Worm (Caenorhabditis elegans) whole organism, L4 larva: ENCODE measurements around the gene dpy-7.

ENCODE experiments used
- R02D3.7 ChIP-seq: fragments of 150-350 bp; sonication (generic microtip); optimal IDR thresholded peaks from 3 replicates; lab custom pipeline; 2014; ENCODE audit warnings: missing biosample characterization, missing genetic modification characterization
- T20F7.1 ChIP-seq: fragments of 200-800 bp; sonication (Bioruptor generic); optimal IDR thresholded peaks from 2 replicates; lab custom pipeline; 2018; ENCODE audit warnings: mild to moderate bottlenecking, missing genetic modification characterization, missing compliant biosample characterization
- T26A8.4 ChIP-seq: fragments of 200-800 bp; sonication (Bioruptor generic); IDR thresholded peaks from 2 replicates; pipeline ENCODE4 v1.3.6; 2022; ENCODE audit warnings: missing genetic modification characterization, missing compliant biosample characterization
- Y105C5A.15 ChIP-seq: fragments of 200-800 bp; sonication (Bioruptor generic); IDR thresholded peaks from 2 replicates; pipeline ENCODE4 v1.3.6; 2022; ENCODE audit warnings: missing genetic modification characterization, missing compliant biosample characterization
- Y5F2A.4 ChIP-seq: fragments of 200-800 bp; sonication (Bioruptor generic); optimal IDR thresholded peaks from 2 replicates; lab custom pipeline; 2018; ENCODE audit warnings: mild to moderate bottlenecking, missing genetic modification characterization, missing compliant biosample characterization
- Y75B8A.6 ChIP-seq: fragments of 200-800 bp; sonication (Bioruptor generic); IDR thresholded peaks from 2 replicates; pipeline ENCODE4 v1.3.6; 2022; ENCODE audit warnings: missing genetic modification reagents, missing genetic modification characterization, missing compliant biosample characterization
- ZK337.2 ChIP-seq: fragments of 200-800 bp; sonication (Bioruptor generic); IDR thresholded peaks from 2 replicates; pipeline ENCODE4 v1.3.6; 2022; ENCODE audit warnings: missing genetic modification reagents, missing genetic modification characterization, missing compliant biosample characterization
- aly-2 ChIP-seq: sonication (generic microtip); optimal IDR thresholded peaks from 2 replicates; lab custom pipeline; 2018; ENCODE audit warnings: missing biosample characterization, missing genetic modification characterization
- ama-1 ChIP-seq: fragments of 150-350 bp; optimal IDR thresholded peaks from 2 replicates; lab custom pipeline; 2014; ENCODE audit warnings: inconsistent platforms, mixed read lengths
- ceh-20 ChIP-seq: fragments of 200-800 bp; sonication (Bioruptor generic); IDR thresholded peaks from 2 replicates; pipeline ENCODE4 v1.3.6; 2022; ENCODE audit warnings: missing genetic modification reagents, missing genetic modification characterization, missing compliant biosample characterization
- ceh-28 ChIP-seq: fragments of 150-350 bp; optimal IDR thresholded peaks from 2 replicates; lab custom pipeline; 2014; ENCODE audit warnings: missing biosample characterization, missing genetic modification reagents, missing genetic modification characterization
- cey-2 ChIP-seq: sonication (generic microtip); optimal IDR thresholded peaks from 3 replicates; lab custom pipeline; 2017; ENCODE audit warnings: missing genetic modification characterization, mild to moderate bottlenecking, missing compliant biosample characterization, antibody characterized with exemption, borderline replicate concordance; ENCODE audit not compliant: insufficient read depth
- ctbp-1 ChIP-seq: fragments of 200-800 bp; sonication (Bioruptor generic); IDR thresholded peaks from 2 replicates; pipeline ENCODE4 v1.3.6; 2022; ENCODE audit warnings: missing genetic modification reagents, missing genetic modification characterization, missing compliant biosample characterization
- daf-16 ChIP-seq, 3 experiments: sonication (generic microtip); optimal IDR thresholded peaks; 2 replicates each; lab custom pipeline; 2016 to 2017; ENCODE audit warnings: missing genetic modification characterization in 3 of 3, missing genetic modification reagents in 3 of 3, mild to moderate bottlenecking in 2 of 3, missing compliant biosample characterization in 2 of 3, missing biosample characterization in 1 of 3, moderate library complexity in 1 of 3
- daf-19 ChIP-seq: fragments of 200-800 bp; sonication (Bioruptor generic); conservative IDR thresholded peaks from 2 replicates; pipeline ENCODE4 v1.3.6; 2022; ENCODE audit warnings: missing genetic modification characterization, missing compliant biosample characterization
- dmd-6 ChIP-seq: fragments of 200-800 bp; sonication (Bioruptor generic); IDR thresholded peaks from 2 replicates; pipeline ENCODE4 v1.3.6; 2022; ENCODE audit warnings: missing genetic modification reagents, missing genetic modification characterization, missing compliant biosample characterization
- dmd-9 ChIP-seq: fragments of 200-800 bp; sonication (Bioruptor generic); IDR thresholded peaks from 2 replicates; pipeline ENCODE4 v1.3.6; 2022; ENCODE audit warnings: missing genetic modification reagents, missing genetic modification characterization, missing compliant biosample characterization
- dpl-1 ChIP-seq: fragments of 150-350 bp; optimal IDR thresholded peaks from 2 replicates; lab custom pipeline; 2014; ENCODE audit warnings: missing biosample characterization, missing genetic modification reagents, missing genetic modification characterization
- duxl-1 ChIP-seq: sonication (generic microtip); optimal IDR thresholded peaks from 2 replicates; lab custom pipeline; 2016; ENCODE audit warnings: mild to moderate bottlenecking, missing genetic modification characterization, moderate library complexity, missing compliant biosample characterization; ENCODE audit not compliant: poor library complexity
- dve-1 ChIP-seq: sonication (generic microtip); optimal IDR thresholded peaks from 2 replicates; lab custom pipeline; 2017; ENCODE audit warnings: antibody characterized with exemption, mild to moderate bottlenecking, missing genetic modification characterization, missing compliant biosample characterization; ENCODE audit not compliant: insufficient read depth
- egl-27 ChIP-seq: sonication (generic microtip); optimal IDR thresholded peaks from 3 replicates; lab custom pipeline; 2017; ENCODE audit warnings: missing biosample characterization, missing genetic modification reagents, missing genetic modification characterization
- fos-1 ChIP-seq: fragments of 150-350 bp; optimal IDR thresholded peaks from 2 replicates; lab custom pipeline; 2014; ENCODE audit warnings: missing biosample characterization, missing genetic modification characterization
- gei-8 ChIP-seq: fragments of 200-800 bp; sonication (Bioruptor generic); optimal IDR thresholded peaks from 2 replicates; lab custom pipeline; 2018; ENCODE audit warnings: mild to moderate bottlenecking, missing genetic modification characterization, missing compliant biosample characterization
- hlh-11 ChIP-seq: fragments of 200-800 bp; sonication (Bioruptor generic); optimal IDR thresholded peaks from 2 replicates; lab custom pipeline; 2018; ENCODE audit warnings: mild to moderate bottlenecking, missing genetic modification characterization, missing compliant biosample characterization
- hlh-30 ChIP-seq: sonication (generic microtip); optimal IDR thresholded peaks from 2 replicates; lab custom pipeline; 2017; ENCODE audit warnings: antibody characterized with exemption, mild to moderate bottlenecking, missing genetic modification characterization, missing compliant biosample characterization; ENCODE audit not compliant: insufficient read depth
- jun-1 ChIP-seq: fragments of 150-350 bp; optimal IDR thresholded peaks from 2 replicates; lab custom pipeline; 2014; ENCODE audit warnings: missing biosample characterization, missing genetic modification reagents, missing genetic modification characterization
- lim-7 ChIP-seq: fragments of 200-800 bp; sonication (Bioruptor generic); IDR thresholded peaks from 2 replicates; pipeline ENCODE4 v1.3.6; 2022; ENCODE audit warnings: missing genetic modification characterization, missing compliant biosample characterization
- lin-15B ChIP-seq: fragments of 150-350 bp; sonication (generic microtip); optimal IDR thresholded peaks from 3 replicates; lab custom pipeline; 2014; ENCODE audit warnings: missing biosample characterization, missing genetic modification characterization
- lin-29 ChIP-seq: fragments of 200-800 bp; sonication (Bioruptor generic); IDR thresholded peaks from 2 replicates; pipeline ENCODE4 v1.3.6; 2022; ENCODE audit warnings: missing genetic modification reagents, missing genetic modification characterization, missing compliant biosample characterization
- lin-38 ChIP-seq: fragments of 200-800 bp; sonication (Bioruptor generic); IDR thresholded peaks from 2 replicates; pipeline ENCODE4 v1.3.6; 2022; ENCODE audit warnings: missing genetic modification reagents, missing genetic modification characterization, missing compliant biosample characterization
- lin-39 ChIP-seq: fragments of 150-350 bp; optimal IDR thresholded peaks from 2 replicates; lab custom pipeline; 2014; ENCODE audit warnings: missing biosample characterization, missing genetic modification reagents, missing genetic modification characterization
- mep-1 ChIP-seq: fragments of 150-350 bp; sonication (generic microtip); optimal IDR thresholded peaks from 3 replicates; lab custom pipeline; 2014; ENCODE audit warnings: missing biosample characterization, missing genetic modification characterization
- mes-2 ChIP-seq: sonication (generic microtip); optimal IDR thresholded peaks from 2 replicates; lab custom pipeline; 2016; ENCODE audit warnings: missing genotype, mild to moderate bottlenecking, missing genetic modification characterization, missing compliant biosample characterization; ENCODE audit not compliant: poor library complexity, severe bottlenecking
- nhr-102 ChIP-seq: sonication (generic microtip); optimal IDR thresholded peaks from 2 replicates; lab custom pipeline; 2016; ENCODE audit warnings: mild to moderate bottlenecking, missing genetic modification characterization, moderate library complexity, missing compliant biosample characterization
- nhr-25 ChIP-seq: sonication (generic microtip); optimal IDR thresholded peaks from 2 replicates; lab custom pipeline; 2017; ENCODE audit warnings: missing genetic modification characterization, mild to moderate bottlenecking, missing compliant biosample characterization, antibody characterized with exemption, moderate library complexity, borderline replicate concordance; ENCODE audit not compliant: insufficient read depth
- nhr-28 ChIP-seq: fragments of 150-350 bp; optimal IDR thresholded peaks from 2 replicates; lab custom pipeline; 2014; ENCODE audit warnings: missing biosample characterization, missing genetic modification characterization
- nhr-41 ChIP-seq: fragments of 200-800 bp; sonication (Bioruptor generic); IDR thresholded peaks from 2 replicates; pipeline ENCODE4 v1.3.6; 2022; ENCODE audit warnings: missing genetic modification reagents, missing genetic modification characterization, missing compliant biosample characterization
- nhr-77 ChIP-seq: fragments of 150-350 bp; optimal IDR thresholded peaks from 2 replicates; lab custom pipeline; 2014; ENCODE audit warnings: missing biosample characterization, missing genetic modification characterization
- php-3 ChIP-seq: fragments of 200-800 bp; sonication (Bioruptor generic); IDR thresholded peaks from 2 replicates; pipeline ENCODE4 v1.3.6; 2022; ENCODE audit warnings: missing genetic modification reagents, missing genetic modification characterization, missing compliant biosample characterization
- pqm-1 ChIP-seq: sonication (generic microtip); optimal IDR thresholded peaks from 2 replicates; lab custom pipeline; 2017; ENCODE audit warnings: missing biosample characterization, missing genetic modification characterization
- rbr-2 ChIP-seq: sonication (generic microtip); optimal IDR thresholded peaks from 2 replicates; lab custom pipeline; 2016; ENCODE audit warnings: missing genotype, missing genetic modification characterization, missing compliant biosample characterization
- saeg-2 ChIP-seq: fragments of 200-800 bp; sonication (Bioruptor generic); IDR thresholded peaks from 2 replicates; pipeline ENCODE4 v1.3.6; 2022; ENCODE audit warnings: missing genetic modification reagents, missing genetic modification characterization, missing compliant biosample characterization
- set-16 ChIP-seq: fragments of 200-800 bp; sonication (Bioruptor generic); IDR thresholded peaks from 2 replicates; pipeline ENCODE4 v1.3.6; 2022; ENCODE audit warnings: missing genetic modification reagents, missing genetic modification characterization, missing compliant biosample characterization
- spr-3 ChIP-seq: fragments of 200-800 bp; sonication (Bioruptor generic); optimal IDR thresholded peaks from 2 replicates; lab custom pipeline; 2018; ENCODE audit warnings: mild to moderate bottlenecking, missing genetic modification characterization, missing compliant biosample characterization
- unc-39 ChIP-seq: sonication (generic microtip); optimal IDR thresholded peaks from 2 replicates; lab custom pipeline; 2017; ENCODE audit warnings: missing biosample characterization, missing genetic modification characterization
- zag-1 ChIP-seq: fragments of 150-350 bp; optimal IDR thresholded peaks from 2 replicates; lab custom pipeline; 2014; ENCODE audit warnings: missing biosample characterization, missing genetic modification characterization
- ztf-11 ChIP-seq: fragments of 150-350 bp; optimal IDR thresholded peaks from 2 replicates; lab custom pipeline; 2014; ENCODE audit warnings: missing biosample characterization, missing genetic modification characterization
- ztf-7 ChIP-seq: fragments of 150-350 bp; optimal IDR thresholded peaks from 2 replicates; lab custom pipeline; 2014; ENCODE audit warnings: missing biosample characterization, missing genetic modification characterization

Gene dpy-7

DNA sequence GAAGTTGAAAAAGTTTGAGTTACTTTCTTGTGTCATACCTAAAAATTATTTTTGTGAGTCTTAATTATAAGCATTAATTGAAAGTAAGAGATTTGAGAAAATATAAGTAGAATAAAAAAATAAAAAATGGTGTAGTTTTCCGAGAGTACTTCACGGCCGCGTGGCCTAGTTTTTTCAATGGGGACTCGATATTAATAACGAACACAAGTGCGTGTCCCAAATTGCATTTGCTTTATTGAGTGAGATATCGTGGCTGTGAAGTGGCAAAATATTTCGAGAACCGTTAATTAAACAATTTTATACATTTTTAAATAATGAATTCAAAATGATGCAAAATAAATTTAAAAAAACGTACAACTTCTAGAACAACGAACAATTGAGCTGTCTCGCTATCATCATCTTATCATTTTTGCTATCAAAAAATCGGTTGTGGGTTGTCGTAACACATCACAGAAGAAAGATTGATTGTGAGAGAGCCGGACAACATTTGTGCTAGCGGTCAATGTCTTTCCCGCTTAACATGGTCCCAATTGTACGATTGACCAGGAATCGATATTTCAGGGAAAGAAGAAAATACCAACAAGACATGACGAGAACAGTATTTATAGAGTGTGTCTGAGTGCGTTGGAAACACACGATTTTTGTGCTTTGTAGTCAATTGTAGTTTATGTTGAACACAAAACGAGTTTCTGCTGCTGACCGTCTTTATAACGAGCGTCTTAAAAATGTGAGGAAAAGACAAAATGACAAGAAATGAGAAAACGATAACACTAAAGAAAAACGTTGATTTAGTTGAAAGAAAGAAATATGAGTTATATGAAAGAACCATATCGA, 32.3 kb upstream of the dpy-7 start, which contains the start of gene apy-1:
apy-1 (minus strand) TSS at position 38 of the 834 bp plus-strand sequence.
- no peak for TF ChIP-seq lin-38 (GFP tag; lab: Robert Waterston, UW)
- no peak for TF ChIP-seq dmd-9 (GFP tag; lab: Robert Waterston, UW)
- no peak for TF ChIP-seq aly-2 (tag; lab: Kevin White, UChicago)
- no peak for TF ChIP-seq spr-3 (GFP tag; lab: Kevin White, UChicago)
- TF ChIP-seq R02D3.7 = no peak
- TF ChIP-seq ztf-7 (tag; lab: Kevin White, UChicago) = no peak
- TF ChIP-seq mep-1 (tag; lab: Kevin White, UChicago) = peak; percentile 64
- TF ChIP-seq daf-19 = no peak
- TF ChIP-seq dmd-6 (GFP tag; lab: Robert Waterston, UW) = peak; percentile 41; the same call in 1 of the 2 replicates
- peak; percentile 94 for TF ChIP-seq mes-2 (tag; lab: Kevin White, UChicago)
- TF ChIP-seq ceh-28 (tag; lab: Kevin White, UChicago) = peak; percentile 26
- TF ChIP-seq saeg-2 (GFP tag; lab: Robert Waterston, UW) = no peak
- no peak for TF ChIP-seq set-16 (GFP tag; lab: Robert Waterston, UW)
- TF ChIP-seq dpl-1 (GFP tag; lab: Kevin White, UChicago) = peak; percentile 40
- TF ChIP-seq lin-15B (tag; lab: Kevin White, UChicago) = no peak
- TF ChIP-seq dve-1 (tag; lab: Kevin White, UChicago) = peak; percentile 16
- no peak for TF ChIP-seq ztf-11
- no peak for TF ChIP-seq lim-7 (GFP tag; lab: Robert Waterston, UW)
- TF ChIP-seq ZK337.2 = peak; percentile 56; the same call in 1 of the 2 replicates
- no peak for TF ChIP-seq gei-8 (GFP tag; lab: Kevin White, UChicago)
- 0 out of 2 replicates have a peak, but pooled peaks have one; percentile 43 for TF ChIP-seq ceh-20 (GFP tag; lab: Robert Waterston, UW)
- no peak for TF ChIP-seq fos-1 (tag; lab: Kevin White, UChicago)
- TF ChIP-seq php-3 (GFP tag; lab: Robert Waterston, UW) = 0 out of 2 replicates have a peak, but pooled peaks have one; percentile 31
- TF ChIP-seq pqm-1 = peak; percentile 36
- no peak for TF ChIP-seq lin-29 (GFP tag; lab: Robert Waterston, UW)
- TF ChIP-seq nhr-28 (tag; lab: Kevin White, UChicago) = peak; percentile 100
- no peak for TF ChIP-seq Y75B8A.6 (GFP tag; lab: Robert Waterston, UW)
- TF ChIP-seq jun-1 = no peak
- TF ChIP-seq ama-1 (lab: Kevin White, UChicago) = peak; percentile 47
- TF ChIP-seq Y105C5A.15 (GFP tag; lab: Robert Waterston, UW) = no peak
- TF ChIP-seq zag-1 = no peak
- TF ChIP-seq unc-39 = no peak
- TF ChIP-seq ctbp-1 = no peak
- peak; percentile 17 for TF ChIP-seq hlh-30 (tag; lab: Kevin White, UChicago)
- no peak for TF ChIP-seq cey-2 (tag; lab: Kevin White, UChicago)
- no peak for TF ChIP-seq Y5F2A.4 (GFP tag; lab: Kevin White, UChicago)
- peak; percentile 32 for TF ChIP-seq nhr-102 (tag; lab: Kevin White, UChicago)
- TF ChIP-seq T26A8.4 = no peak
- no peak for TF ChIP-seq lin-39 (tag; lab: Kevin White, UChicago)
- TF ChIP-seq daf-16 (GFP tag; optimal IDR thresholded peaks at IDR 0.05; lab: Kevin White, UChicago) = no peak
- TF ChIP-seq daf-16 (tag; optimal IDR thresholded peaks at IDR 0.05; lab: Kevin White, UChicago) = peak; percentile 38
- TF ChIP-seq nhr-77 (tag; lab: Kevin White, UChicago) = peak; percentile 13
- peak; percentile 35 for TF ChIP-seq duxl-1
- peak; percentile 59 for TF ChIP-seq hlh-11
- peak; percentile 19 for TF ChIP-seq T20F7.1 (GFP tag; lab: Kevin White, UChicago)
- TF ChIP-seq rbr-2 (tag; lab: Kevin White, UChicago) = peak; percentile 36
- TF ChIP-seq nhr-25 (tag; lab: Kevin White, UChicago) = no peak
- no peak for TF ChIP-seq nhr-41 (GFP tag; lab: Robert Waterston, UW)
- no peak for TF ChIP-seq egl-27
